Fruit fly (Drosophila melanogaster) whole organism, embryonic: Measurements from ENCODE around the gene CG43658.

Experiments
- Antp ChIP-seq: fragments of 200-800 bp; sonication (Bioruptor generic); optimal IDR thresholded peaks from 3 replicates; lab custom pipeline; 2016; ENCODE audit warnings: missing biosample characterization, missing genetic modification characterization
- BEAF-32 ChIP-seq: fragments of 200-800 bp; sonication (Bioruptor generic); optimal IDR thresholded peaks from 3 replicates; lab custom pipeline; 2017; ENCODE audit warnings: missing biosample characterization, missing genetic modification characterization, mild to moderate bottlenecking, moderate library complexity, missing genetic modification reagents
- CG1024 ChIP-seq: fragments of 200-800 bp; sonication (Bioruptor generic); IDR thresholded peaks from 2 replicates; pipeline ENCODE4 v1.3.6; 2022; ENCODE audit warnings: missing biosample characterization, missing genetic modification characterization
- CG10431 ChIP-seq: fragments of 200-800 bp; sonication (Bioruptor generic); optimal IDR thresholded peaks from 3 replicates; lab custom pipeline; 2018; ENCODE audit warnings: missing biosample characterization, mild to moderate bottlenecking, missing genetic modification characterization
- CG10654 ChIP-seq: fragments of 200-800 bp; sonication (Bioruptor generic); optimal IDR thresholded peaks from 2 replicates; lab custom pipeline; 2016; ENCODE audit warnings: missing biosample characterization, missing genetic modification characterization
- CG12155 ChIP-seq: fragments of 200-800 bp; sonication (Bioruptor generic); optimal IDR thresholded peaks from 3 replicates; lab custom pipeline; 2016; ENCODE audit warnings: missing biosample characterization, missing genetic modification characterization
- CG12236 ChIP-seq: fragments of 200-800 bp; sonication (Bioruptor generic); optimal IDR thresholded peaks from 2 replicates; lab custom pipeline; 2016; ENCODE audit warnings: missing biosample characterization, missing genetic modification characterization
- CG13287 ChIP-seq: fragments of 200-800 bp; sonication (Bioruptor generic); IDR thresholded peaks from 2 replicates; pipeline ENCODE4 v1.3.6; 2022; ENCODE audit warnings: missing biosample characterization, missing genetic modification characterization; ENCODE audit not compliant: partially characterized antibody
- CG13424 ChIP-seq: fragments of 200-800 bp; sonication (Bioruptor generic); optimal IDR thresholded peaks from 2 replicates; lab custom pipeline; 2019; ENCODE audit warnings: missing biosample characterization, mild to moderate bottlenecking, missing genetic modification characterization, moderate library complexity
- CG13894 ChIP-seq: fragments of 200-800 bp; sonication (Bioruptor generic); optimal IDR thresholded peaks from 3 replicates; lab custom pipeline; 2018; ENCODE audit warnings: missing biosample characterization, mild to moderate bottlenecking, missing genetic modification characterization, moderate library complexity
- CG14860 ChIP-seq: fragments of 200-800 bp; sonication (Bioruptor generic); IDR thresholded peaks from 3 replicates; pipeline ENCODE4 v1.3.6; 2022; ENCODE audit warnings: missing biosample characterization, missing genetic modification characterization; ENCODE audit not compliant: partially characterized antibody
- CG1832 ChIP-seq: fragments of 200-800 bp; sonication (Bioruptor generic); optimal IDR thresholded peaks from 2 replicates; lab custom pipeline; 2017; ENCODE audit warnings: missing biosample characterization, mild to moderate bottlenecking, missing genetic modification characterization, inconsistent platforms
- CG3281 ChIP-seq: fragments of 200-800 bp; sonication (Bioruptor generic); optimal IDR thresholded peaks from 3 replicates; lab custom pipeline; 2017; ENCODE audit warnings: missing biosample characterization, mild to moderate bottlenecking, missing genetic modification characterization
- CG4424 ChIP-seq: fragments of 200-800 bp; sonication (Bioruptor generic); optimal IDR thresholded peaks from 3 replicates; lab custom pipeline; 2016; ENCODE audit warnings: missing biosample characterization, missing genetic modification characterization
- CG8944 ChIP-seq: fragments of 200-800 bp; sonication (Bioruptor generic); optimal IDR thresholded peaks from 3 replicates; lab custom pipeline; 2016; ENCODE audit warnings: missing biosample characterization, missing genetic modification characterization
- CG9932 ChIP-seq: fragments of 200-800 bp; sonication (Bioruptor generic); IDR thresholded peaks from 2 replicates; pipeline ENCODE4 v1.3.6; 2022; ENCODE audit warnings: missing biosample characterization, missing genetic modification characterization
- CkIIα-i1 ChIP-seq: fragments of 200-800 bp; sonication (Bioruptor generic); IDR thresholded peaks from 2 replicates; pipeline ENCODE4 v1.3.6; 2022; ENCODE audit warnings: missing biosample characterization, missing genetic modification characterization
- D ChIP-seq, 2 experiments: fragments of 200-800 bp in 1 of 2; fragments of >200 bp in 1 of 2; sonication (Bioruptor generic) in 1 of 2; optimal IDR thresholded peaks; 2 replicates in 1 of 2; 3 replicates in 1 of 2; lab custom pipeline; 2017; ENCODE audit warnings: mild to moderate bottlenecking in 1 of 2, missing biosample characterization in 1 of 2, missing genetic modification characterization in 1 of 2, missing genetic modification reagents in 1 of 2
- Eip74EF ChIP-seq, 2 experiments: fragments of 200-800 bp in 1 of 2; fragments of >200 bp in 1 of 2; sonication (Bioruptor generic) in 1 of 2; optimal IDR thresholded peaks; 2 replicates each; lab custom pipeline; 2017 to 2019; ENCODE audit warnings: missing biosample characterization in 2 of 2, missing genetic modification characterization in 2 of 2, mild to moderate bottlenecking in 1 of 2, moderate library complexity in 1 of 2
- Elba2 ChIP-seq: fragments of 200-800 bp; sonication (Bioruptor generic); optimal IDR thresholded peaks from 3 replicates; lab custom pipeline; 2016; ENCODE audit warnings: missing biosample characterization, missing genetic modification characterization
- HLHmδ ChIP-seq: fragments of 200-800 bp; sonication (Bioruptor generic); optimal IDR thresholded peaks from 2 replicates; lab custom pipeline; 2018; ENCODE audit warnings: missing biosample characterization, mild to moderate bottlenecking, missing genetic modification characterization, moderate library complexity
- Lim3 ChIP-seq: fragments of 200-800 bp; sonication (Bioruptor generic); IDR thresholded peaks from 2 replicates; pipeline ENCODE4 v1.3.6; 2022; ENCODE audit warnings: missing biosample characterization, missing genetic modification characterization
- Lpt ChIP-seq: fragments of >200 bp; optimal IDR thresholded peaks from 2 replicates; lab custom pipeline; 2018; ENCODE audit warnings: missing biosample characterization, missing genetic modification characterization
- NFAT ChIP-seq: fragments of 200-800 bp; sonication (Bioruptor generic); IDR thresholded peaks from 2 replicates; pipeline ENCODE4 v1.3.6; 2022; ENCODE audit warnings: missing biosample characterization, missing genetic modification characterization
- NfI ChIP-seq: fragments of 200-800 bp; sonication (Bioruptor generic); optimal IDR thresholded peaks from 3 replicates; lab custom pipeline; 2018; ENCODE audit warnings: missing biosample characterization, mild to moderate bottlenecking, missing genetic modification characterization, moderate library complexity
- Oaz ChIP-seq: fragments of 200-800 bp; sonication (Bioruptor generic); IDR thresholded peaks from 2 replicates; pipeline ENCODE4 v1.3.6; 2022; ENCODE audit warnings: missing biosample characterization, missing genetic modification characterization
- Optix ChIP-seq: fragments of 200-800 bp; sonication (Bioruptor generic); IDR thresholded peaks from 3 replicates; pipeline ENCODE4 v1.3.6; 2022; ENCODE audit warnings: missing biosample characterization, missing genetic modification characterization
- Stat92E ChIP-seq, 3 experiments: fragments of >200 bp in 2 of 3; fragments of 200-800 bp in 1 of 3; sonication (Bioruptor generic) in 1 of 3; optimal IDR thresholded peaks; 2 replicates each; lab custom pipeline; 2017 to 2019; ENCODE audit warnings: missing biosample characterization in 3 of 3, missing genetic modification characterization in 3 of 3, mild to moderate bottlenecking in 1 of 3, moderate library complexity in 1 of 3
- Taf1 ChIP-seq: fragments of 200-800 bp; sonication (Bioruptor generic); IDR thresholded peaks from 2 replicates; pipeline ENCODE4 v1.3.6; 2022; ENCODE audit warnings: missing biosample characterization, missing genetic modification characterization
- Xrp1 ChIP-seq: fragments of 200-800 bp; sonication (Bioruptor generic); IDR thresholded peaks from 2 replicates; pipeline ENCODE4 v1.3.6; 2022; ENCODE audit warnings: missing biosample characterization, missing genetic modification characterization
- aop ChIP-seq: fragments of 200-800 bp; sonication (Bioruptor generic); IDR thresholded peaks from 2 replicates; pipeline ENCODE4 v1.3.6; 2022; ENCODE audit warnings: missing biosample characterization, missing genetic modification characterization
- ara ChIP-seq: fragments of 200-800 bp; sonication (Bioruptor generic); IDR thresholded peaks from 2 replicates; pipeline ENCODE4 v1.3.6; 2022; ENCODE audit warnings: missing biosample characterization, missing genetic modification characterization
- cas ChIP-seq: fragments of 200-800 bp; sonication (Bioruptor generic); IDR thresholded peaks from 2 replicates; pipeline ENCODE4 v1.3.6; 2022; ENCODE audit warnings: missing biosample characterization, missing genetic modification characterization
- disco-r ChIP-seq: fragments of 200-800 bp; sonication (Bioruptor generic); optimal IDR thresholded peaks from 2 replicates; lab custom pipeline; 2016; ENCODE audit warnings: missing biosample characterization, missing genetic modification characterization
- exex ChIP-seq: fragments of 200-800 bp; sonication (Bioruptor generic); optimal IDR thresholded peaks from 4 replicates; lab custom pipeline; 2018; ENCODE audit warnings: missing biosample characterization, mild to moderate bottlenecking, missing genetic modification characterization, moderate library complexity
- fd64A ChIP-seq: fragments of 200-800 bp; sonication (Bioruptor generic); optimal IDR thresholded peaks from 3 replicates; lab custom pipeline; 2018; ENCODE audit warnings: missing biosample characterization, mild to moderate bottlenecking, missing genetic modification characterization
- ftz-f1 ChIP-seq: fragments of 200-800 bp; sonication (Bioruptor generic); optimal IDR thresholded peaks from 2 replicates; lab custom pipeline; 2016; ENCODE audit warnings: missing biosample characterization, missing genetic modification characterization
- fu2 ChIP-seq: fragments of 200-800 bp; sonication (Bioruptor generic); optimal IDR thresholded peaks from 2 replicates; lab custom pipeline; 2016; ENCODE audit warnings: missing biosample characterization, missing genetic modification characterization
- hkb ChIP-seq, 2 experiments: fragments of 200-800 bp in 1 of 2; fragments of >200 bp in 1 of 2; sonication (Bioruptor generic) in 1 of 2; IDR thresholded peaks in 1 of 2; optimal IDR thresholded peaks in 1 of 2; 2 replicates each; pipeline versions ENCODE4 v1.3.6 to Lab custom; 2017 to 2022; ENCODE audit warnings: missing biosample characterization in 1 of 2, missing genetic modification characterization in 1 of 2
- hth ChIP-seq: fragments of >200 bp; optimal IDR thresholded peaks from 2 replicates; lab custom pipeline; 2017; ENCODE audit warnings: inconsistent platforms
- jing ChIP-seq: fragments of 200-800 bp; sonication (Bioruptor generic); optimal IDR thresholded peaks from 2 replicates; lab custom pipeline; 2018; ENCODE audit warnings: missing biosample characterization, mild to moderate bottlenecking, missing genetic modification characterization
- jumu ChIP-seq: fragments of 200-800 bp; sonication (Bioruptor generic); optimal IDR thresholded peaks from 3 replicates; lab custom pipeline; 2016; ENCODE audit warnings: missing biosample characterization, missing genetic modification characterization
- knrl ChIP-seq: fragments of 200-800 bp; sonication (Bioruptor generic); IDR thresholded peaks from 3 replicates; pipeline ENCODE4 v1.3.6; 2022; ENCODE audit warnings: missing biosample characterization, missing genetic modification characterization; ENCODE audit not compliant: partially characterized antibody
- psq ChIP-seq: fragments of 200-800 bp; sonication (Bioruptor generic); optimal IDR thresholded peaks from 2 replicates; lab custom pipeline; 2017; ENCODE audit warnings: missing biosample characterization, missing genetic modification characterization
- scrt ChIP-seq: fragments of 200-800 bp; sonication (Bioruptor generic); optimal IDR thresholded peaks from 2 replicates; lab custom pipeline; 2018; ENCODE audit warnings: missing biosample characterization, mild to moderate bottlenecking, missing genetic modification characterization, moderate library complexity
- tin ChIP-seq: fragments of 200-800 bp; sonication (Bioruptor generic); optimal IDR thresholded peaks from 3 replicates; lab custom pipeline; 2016; ENCODE audit warnings: missing biosample characterization, missing genetic modification characterization
- tio ChIP-seq: fragments of 200-800 bp; sonication (Bioruptor generic); optimal IDR thresholded peaks from 2 replicates; lab custom pipeline; 2017; ENCODE audit warnings: missing biosample characterization, missing genetic modification characterization, inconsistent platforms
- tup ChIP-seq: fragments of 200-800 bp; sonication (Bioruptor generic); optimal IDR thresholded peaks from 2 replicates; lab custom pipeline; 2016; ENCODE audit warnings: missing biosample characterization, mild to moderate bottlenecking, missing genetic modification characterization, moderate library complexity
- vvl ChIP-seq: fragments of 200-800 bp; sonication (Bioruptor generic); IDR thresholded peaks from 2 replicates; pipeline ENCODE4 v1.3.6; 2022; ENCODE audit warnings: missing biosample characterization, missing genetic modification characterization
- wek ChIP-seq: fragments of 200-800 bp; sonication (Bioruptor generic); optimal IDR thresholded peaks from 3 replicates; lab custom pipeline; 2018; ENCODE audit warnings: missing biosample characterization, mild to moderate bottlenecking, missing genetic modification characterization, moderate library complexity

CG43658 gene

DNA sequence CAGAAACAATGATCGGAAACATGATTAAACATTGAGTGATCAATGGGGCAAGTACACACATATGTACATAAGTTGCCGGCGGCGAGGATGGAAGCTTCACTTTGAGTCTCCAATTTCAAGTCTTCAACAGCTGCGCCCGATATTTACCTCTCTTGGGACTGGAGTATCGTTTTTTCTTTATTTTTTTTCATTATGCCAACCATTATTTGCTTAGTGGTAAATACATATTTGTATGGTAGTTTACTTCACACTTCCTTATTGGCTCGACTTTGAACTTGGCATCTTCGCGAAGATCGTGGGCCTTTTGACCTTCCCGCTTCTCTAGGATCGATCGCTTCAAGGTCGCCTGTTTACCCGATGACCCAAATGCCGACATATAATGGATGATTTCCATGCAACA, 21.7 kb upstream of the CG43658 start (continued):
- TF ChIP-seq jing (GFP tag; lab: Kevin White, UChicago) (no peak), Stat92E (GFP tag; optimal IDR thresholded peaks at IDR 0.05; lab: Kevin White, UChicago) (no peak), D (optimal IDR thresholded peaks at IDR 0.05; lab: Kevin White, UChicago) (no peak), D (GFP tag; optimal IDR thresholded peaks at IDR 0.05; lab: Kevin White, UChicago) (peak; percentile 37), Optix (GFP tag; lab: Robert Waterston, UW) (no peak), CG13894 (tag; lab: Kevin White, UChicago) (no peak), NFAT (GFP tag; lab: Robert Waterston, UW) (no peak), Eip74EF (GFP tag; optimal IDR thresholded peaks at IDR 0.05; lab: Kevin White, UChicago) (peak in 1 of 2 experiments; percentile 48), hth (lab: Kevin White, UChicago) (no peak), scrt (no peak), Oaz (no peak), jumu (GFP tag; lab: Kevin White, UChicago) (no peak), CG1832 (no peak), Lim3 (no peak), fu2 (GFP tag; lab: Kevin White, UChicago) (no peak), CG13424 (tag; lab: Kevin White, UChicago) (peak; percentile 14), CkIIα-i1 (GFP tag; lab: Robert Waterston, UW) (no peak), aop (GFP tag; lab: Robert Waterston, UW) (no peak), tup (GFP tag; lab: Kevin White, UChicago) (peak; percentile 32), CG4424 (GFP tag; lab: Kevin White, UChicago) (no peak), hkb (optimal IDR thresholded peaks at IDR 0.05; lab: Kevin White, UChicago) (no peak), hkb (GFP tag; IDR thresholded peaks at IDR 0.05; lab: Robert Waterston, UW) (peak; percentile 64; the same call in 1 of the 2 replicates), Antp (GFP tag; lab: Kevin White, UChicago) (peak; percentile 8), CG9932 (no peak), exex (tag; lab: Kevin White, UChicago) (no peak), tin (GFP tag; lab: Kevin White, UChicago) (no peak), ara (GFP tag; lab: Robert Waterston, UW) (no peak), CG10654 (peak; percentile 18), CG12236 (GFP tag; lab: Kevin White, UChicago) (peak; percentile 39), psq (GFP tag; lab: Kevin White, UChicago) (no peak), disco-r (GFP tag; lab: Kevin White, UChicago) (no peak), HLHmδ (GFP tag; lab: Kevin White, UChicago) (no peak), CG1024 (no peak), BEAF-32 (GFP tag; lab: Kevin White, UChicago) (no peak), Lpt (GFP tag; lab: Kevin White, UChicago) (no peak), cas (no peak), wek (peak; percentile 31), CG3281 (peak; percentile 28), fd64A (GFP tag; lab: Kevin White, UChicago) (peak; percentile 16), Taf1 (GFP tag; lab: Robert Waterston, UW) (no peak), Xrp1 (GFP tag; lab: Robert Waterston, UW) (peak; percentile 42; the same call in 1 of the 2 replicates), tio (GFP tag; lab: Kevin White, UChicago) (no peak), CG13287 (GFP tag; lab: Robert Waterston, UW) (no peak), CG14860 (GFP tag; lab: Robert Waterston, UW) (no peak), NfI (no peak), Elba2 (no peak), knrl (no peak), CG8944 (GFP tag; lab: Kevin White, UChicago) (no peak), ftz-f1 (GFP tag; lab: Kevin White, UChicago) (no peak), vvl (GFP tag; lab: Robert Waterston, UW) (no peak), CG10431 (GFP tag; lab: Kevin White, UChicago) (no peak), CG12155 (GFP tag; lab: Kevin White, UChicago) (no peak)
